Worm (Caenorhabditis elegans): ENCODE data around the gene Y46C8AL.11.

- TF ChIP-seq ama-1 (optimal IDR thresholded peaks at IDR 0.05) (no peak), hnd-1 (tag; optimal IDR thresholded peaks at IDR 0.05) (no peak), hmg-4 (GFP tag; optimal IDR thresholded peaks at IDR 0.05) (no peak), flt-1 (GFP tag; IDR thresholded peaks at IDR 0.05) (no peak), ceh-13 (GFP tag; optimal IDR thresholded peaks at IDR 0.05) (no peak), tra-4 (tag; optimal IDR thresholded peaks at IDR 0.05) (no peak), pes-1 (GFP tag; IDR thresholded peaks at IDR 0.05) (no peak), aly-1 (tag; optimal IDR thresholded peaks at IDR 0.05) (no peak), sea-1 (GFP tag; conservative IDR thresholded peaks at IDR 0.05) (no peak), B0310.2 (tag; optimal IDR thresholded peaks at IDR 0.05) (no peak)
Measured at ce11 chrIV:3977965-3978523, 34.9 kb downstream of the Y46C8AL.11 start, which contains the start of gene srh-220.
